Fruit fly (Drosophila melanogaster) whole organism, embryonic: ENCODE results near the gene CG5326.

Experiments used
- CG10979 ChIP-seq: fragments of 200-800 bp; sonication (Bioruptor generic); optimal IDR thresholded peaks from 2 replicates; lab custom pipeline; 2018; ENCODE audit warnings: missing biosample characterization, mild to moderate bottlenecking, missing genetic modification characterization, moderate library complexity
- CG11696 ChIP-seq: fragments of 200-800 bp; sonication (Bioruptor generic); IDR thresholded peaks from 2 replicates; pipeline ENCODE4 v1.3.6; 2022; ENCODE audit warnings: missing biosample characterization, missing genetic modification characterization
- CG12155 ChIP-seq: fragments of 200-800 bp; sonication (Bioruptor generic); optimal IDR thresholded peaks from 3 replicates; lab custom pipeline; 2016; ENCODE audit warnings: missing biosample characterization, missing genetic modification characterization
- CG12391 ChIP-seq: fragments of 200-800 bp; sonication (Bioruptor generic); optimal IDR thresholded peaks from 3 replicates; lab custom pipeline; 2018; ENCODE audit warnings: missing biosample characterization, mild to moderate bottlenecking, missing genetic modification characterization, moderate library complexity
- CG13424 ChIP-seq: fragments of 200-800 bp; sonication (Bioruptor generic); optimal IDR thresholded peaks from 2 replicates; lab custom pipeline; 2019; ENCODE audit warnings: missing biosample characterization, mild to moderate bottlenecking, missing genetic modification characterization, moderate library complexity
- CG13775 ChIP-seq: fragments of 200-800 bp; sonication (Bioruptor generic); optimal IDR thresholded peaks from 3 replicates; lab custom pipeline; 2017; ENCODE audit warnings: missing biosample characterization, mild to moderate bottlenecking, missing genetic modification characterization
- CG2202 ChIP-seq: fragments of 200-800 bp; sonication (Bioruptor generic); optimal IDR thresholded peaks from 2 replicates; lab custom pipeline; 2018; ENCODE audit warnings: missing biosample characterization, mild to moderate bottlenecking, missing genetic modification characterization
- CG30403 ChIP-seq: fragments of 200-800 bp; sonication (Bioruptor generic); optimal IDR thresholded peaks from 3 replicates; lab custom pipeline; 2016; ENCODE audit warnings: missing biosample characterization, missing genetic modification characterization
- CG3065 ChIP-seq: fragments of 200-800 bp; sonication (Bioruptor generic); optimal IDR thresholded peaks from 2 replicates; lab custom pipeline; 2016; ENCODE audit warnings: missing biosample characterization, missing genetic modification characterization
- CG42726 ChIP-seq: fragments of 200-800 bp; sonication (Bioruptor generic); IDR thresholded peaks from 2 replicates; pipeline ENCODE4 v1.3.6; 2022; ENCODE audit warnings: missing biosample characterization, missing genetic modification characterization; ENCODE audit not compliant: partially characterized antibody
- CG4328 ChIP-seq: fragments of 200-800 bp; sonication (Bioruptor generic); optimal IDR thresholded peaks from 3 replicates; lab custom pipeline; 2017; ENCODE audit warnings: missing biosample characterization, missing genetic modification reagents, missing genetic modification characterization
- CG4707 ChIP-seq: fragments of 200-800 bp; sonication (Bioruptor generic); optimal IDR thresholded peaks from 2 replicates; lab custom pipeline; 2018; ENCODE audit warnings: missing biosample characterization, mild to moderate bottlenecking, missing genetic modification characterization, moderate library complexity
- CG5245 ChIP-seq: fragments of 200-800 bp; sonication (Bioruptor generic); optimal IDR thresholded peaks from 3 replicates; lab custom pipeline; 2016; ENCODE audit warnings: missing biosample characterization, missing genetic modification characterization
- CG6689 ChIP-seq: fragments of 200-800 bp; sonication (Bioruptor generic); IDR thresholded peaks from 2 replicates; pipeline ENCODE4 v1.3.6; 2022; ENCODE audit warnings: missing biosample characterization, missing genetic modification characterization
- CG7357 ChIP-seq: fragments of 200-800 bp; sonication (Bioruptor generic); IDR thresholded peaks from 3 replicates; pipeline ENCODE4 v1.3.6; 2022; ENCODE audit warnings: missing biosample characterization, missing genetic modification characterization
- CG7372 ChIP-seq: fragments of 200-800 bp; sonication (Bioruptor generic); IDR thresholded peaks from 2 replicates; pipeline ENCODE4 v1.3.6; 2022; ENCODE audit warnings: missing biosample characterization, missing genetic modification characterization
- CG7963 ChIP-seq: fragments of 200-800 bp; sonication (Bioruptor generic); IDR thresholded peaks from 3 replicates; pipeline ENCODE4 v1.3.6; 2022; ENCODE audit warnings: missing biosample characterization, missing genetic modification characterization; ENCODE audit not compliant: partially characterized antibody
- CG8944 ChIP-seq: fragments of 200-800 bp; sonication (Bioruptor generic); optimal IDR thresholded peaks from 3 replicates; lab custom pipeline; 2016; ENCODE audit warnings: missing biosample characterization, missing genetic modification characterization
- CG9932 ChIP-seq: fragments of 200-800 bp; sonication (Bioruptor generic); IDR thresholded peaks from 2 replicates; pipeline ENCODE4 v1.3.6; 2022; ENCODE audit warnings: missing biosample characterization, missing genetic modification characterization
- CTCF ChIP-seq: fragments of 200-800 bp; sonication (Bioruptor generic); optimal IDR thresholded peaks from 2 replicates; lab custom pipeline; 2017; ENCODE audit warnings: missing biosample characterization, mild to moderate bottlenecking, missing genetic modification characterization, moderate library complexity
- D ChIP-seq, 2 experiments: fragments of 200-800 bp in 1 of 2; fragments of >200 bp in 1 of 2; sonication (Bioruptor generic) in 1 of 2; optimal IDR thresholded peaks; 2 replicates in 1 of 2; 3 replicates in 1 of 2; lab custom pipeline; 2017; ENCODE audit warnings: mild to moderate bottlenecking in 1 of 2, missing biosample characterization in 1 of 2, missing genetic modification characterization in 1 of 2, missing genetic modification reagents in 1 of 2
- Fer2 ChIP-seq: fragments of 200-800 bp; sonication (Bioruptor generic); optimal IDR thresholded peaks from 2 replicates; lab custom pipeline; 2018; ENCODE audit warnings: missing biosample characterization, mild to moderate bottlenecking, missing genetic modification characterization, moderate library complexity
- Hmr ChIP-seq: fragments of 200-800 bp; sonication (Bioruptor generic); optimal IDR thresholded peaks from 3 replicates; lab custom pipeline; 2017; ENCODE audit warnings: mild to moderate bottlenecking, missing biosample characterization, missing genetic modification reagents, missing genetic modification characterization
- Hr51 ChIP-seq, 2 experiments: fragments of 200-800 bp; sonication (Bioruptor generic); optimal IDR thresholded peaks; 2 replicates in 1 of 2; 3 replicates in 1 of 2; lab custom pipeline; 2016 to 2018; ENCODE audit warnings: missing biosample characterization in 2 of 2, missing genetic modification characterization in 2 of 2, mild to moderate bottlenecking in 1 of 2, moderate library complexity in 1 of 2
- Neu2 ChIP-seq: fragments of 200-800 bp; sonication (Bioruptor generic); optimal IDR thresholded peaks from 3 replicates; lab custom pipeline; 2016; ENCODE audit warnings: missing biosample characterization, missing genetic modification characterization, borderline replicate concordance
- Opbp ChIP-seq: fragments of 200-800 bp; sonication (Bioruptor generic); IDR thresholded peaks from 3 replicates; pipeline ENCODE4 v1.3.6; 2022; ENCODE audit warnings: missing biosample characterization, missing genetic modification characterization; ENCODE audit not compliant: partially characterized antibody
- Optix ChIP-seq: fragments of 200-800 bp; sonication (Bioruptor generic); IDR thresholded peaks from 3 replicates; pipeline ENCODE4 v1.3.6; 2022; ENCODE audit warnings: missing biosample characterization, missing genetic modification characterization
- Ssrp ChIP-seq: fragments of 200-800 bp; sonication (Bioruptor generic); optimal IDR thresholded peaks from 2 replicates; lab custom pipeline; 2018; ENCODE audit warnings: missing biosample characterization, mild to moderate bottlenecking, missing genetic modification characterization, moderate library complexity
- Tbp ChIP-seq: fragments of >200 bp; optimal IDR thresholded peaks from 2 replicates; lab custom pipeline; 2018; ENCODE audit warnings: missing biosample characterization, missing genetic modification characterization
- Vsx1 ChIP-seq: fragments of 200-800 bp; sonication (Bioruptor generic); optimal IDR thresholded peaks from 2 replicates; lab custom pipeline; 2017; ENCODE audit warnings: missing biosample characterization, mild to moderate bottlenecking, missing genetic modification characterization, missing genetic modification reagents
- abd-A ChIP-seq: fragments of 200-800 bp; sonication (Bioruptor generic); optimal IDR thresholded peaks from 3 replicates; lab custom pipeline; 2019; ENCODE audit warnings: missing biosample characterization, mild to moderate bottlenecking, missing genetic modification characterization, moderate library complexity
- ato ChIP-seq: fragments of 200-800 bp; sonication (Bioruptor generic); IDR thresholded peaks from 2 replicates; pipeline ENCODE4 v1.3.6; 2022; ENCODE audit warnings: missing biosample characterization, missing genetic modification characterization; ENCODE audit not compliant: partially characterized antibody
- dm ChIP-seq: fragments of 200-800 bp; sonication (Bioruptor generic); optimal IDR thresholded peaks from 3 replicates; lab custom pipeline; 2016; ENCODE audit warnings: missing biosample characterization, missing genetic modification characterization
- dpn ChIP-seq, 2 experiments: fragments of 200-800 bp; sonication (Bioruptor generic); optimal IDR thresholded peaks; 3 replicates each; lab custom pipeline; 2016; ENCODE audit warnings: missing biosample characterization in 2 of 2, missing genetic modification characterization in 2 of 2
- en ChIP-seq: fragments of 200-800 bp; sonication (Bioruptor generic); optimal IDR thresholded peaks from 2 replicates; lab custom pipeline; 2016; ENCODE audit warnings: missing biosample characterization, missing genetic modification characterization
- gcm ChIP-seq: fragments of 200-800 bp; sonication (Bioruptor generic); optimal IDR thresholded peaks from 2 replicates; lab custom pipeline; 2019; ENCODE audit warnings: missing biosample characterization, mild to moderate bottlenecking, missing genetic modification characterization, moderate library complexity
- lov ChIP-seq, 2 experiments: fragments of 200-800 bp in 1 of 2; fragments of >200 bp in 1 of 2; sonication (Bioruptor generic) in 1 of 2; IDR thresholded peaks in 1 of 2; optimal IDR thresholded peaks in 1 of 2; 2 replicates in 1 of 2; 3 replicates in 1 of 2; pipeline versions ENCODE4 v1.3.6 to Lab custom; 2017 to 2022; ENCODE audit warnings: missing biosample characterization in 1 of 2, missing genetic modification characterization in 1 of 2
- luna ChIP-seq: fragments of 200-800 bp; sonication (Bioruptor generic); optimal IDR thresholded peaks from 2 replicates; lab custom pipeline; 2016; ENCODE audit warnings: missing biosample characterization, missing genetic modification characterization
- maf-S ChIP-seq: fragments of 200-800 bp; sonication (Bioruptor generic); optimal IDR thresholded peaks from 2 replicates; lab custom pipeline; 2016; ENCODE audit warnings: missing biosample characterization, missing genetic modification characterization
- mirr ChIP-seq: fragments of 200-800 bp; sonication (Bioruptor generic); optimal IDR thresholded peaks from 3 replicates; lab custom pipeline; 2018; ENCODE audit warnings: missing biosample characterization, mild to moderate bottlenecking, missing genetic modification characterization
- odd ChIP-seq: fragments of 200-800 bp; sonication (Bioruptor generic); optimal IDR thresholded peaks from 2 replicates; lab custom pipeline; 2017; ENCODE audit warnings: missing biosample characterization, mild to moderate bottlenecking, missing genetic modification characterization
- otp ChIP-seq: fragments of 200-800 bp; sonication (Bioruptor generic); IDR thresholded peaks from 3 replicates; pipeline ENCODE4, ENCODE4 v1.3.6; 2022; ENCODE audit warnings: missing biosample characterization, missing genetic modification characterization
- pros ChIP-seq: fragments of 200-800 bp; sonication (Bioruptor generic); optimal IDR thresholded peaks from 3 replicates; lab custom pipeline; 2019; ENCODE audit warnings: missing biosample characterization, mild to moderate bottlenecking, missing genetic modification characterization, moderate library complexity
- row ChIP-seq: fragments of 200-800 bp; sonication (Bioruptor generic); IDR thresholded peaks from 3 replicates; pipeline ENCODE4 v1.3.6; 2022; ENCODE audit warnings: missing biosample characterization, missing genetic modification characterization
- ssp ChIP-seq: fragments of 200-800 bp; sonication (Bioruptor generic); IDR thresholded peaks from 2 replicates; pipeline ENCODE4 v1.3.6; 2022; ENCODE audit warnings: missing biosample characterization, missing genetic modification characterization
- wdn ChIP-seq: fragments of 200-800 bp; sonication (Bioruptor generic); IDR thresholded peaks from 2 replicates; pipeline ENCODE4 v1.3.6; 2022; ENCODE audit warnings: missing biosample characterization, missing genetic modification characterization
- wor ChIP-seq: fragments of 200-800 bp; sonication (Bioruptor generic); IDR thresholded peaks from 2 replicates; pipeline ENCODE4 v1.3.6; 2022; ENCODE audit warnings: missing biosample characterization, missing genetic modification characterization
- zen ChIP-seq: fragments of 200-800 bp; sonication (Bioruptor generic); optimal IDR thresholded peaks from 3 replicates; lab custom pipeline; 2018; ENCODE audit warnings: missing biosample characterization, mild to moderate bottlenecking, missing genetic modification characterization, moderate library complexity
- zf30C ChIP-seq: fragments of 200-800 bp; sonication (Bioruptor generic); optimal IDR thresholded peaks from 3 replicates; lab custom pipeline; 2018; ENCODE audit warnings: missing biosample characterization, mild to moderate bottlenecking, missing genetic modification characterization

The CG5326 gene

dm6 chr3R:22542773-22543411 lies 3.2 kb upstream of the CG5326 start (continued):
- no peak for TF ChIP-seq gcm
- TF ChIP-seq abd-A (tag; lab: Kevin White, UChicago): no peak
- no peak for TF ChIP-seq luna
- no peak for TF ChIP-seq otp (GFP tag; lab: Robert Waterston, UW)
- TF ChIP-seq CG11696: no peak
- TF ChIP-seq CG3065: no peak
- TF ChIP-seq mirr: no peak
- TF ChIP-seq CG8944: no peak
- TF ChIP-seq ssp: no peak
- TF ChIP-seq CG7372 (GFP tag; lab: Robert Waterston, UW): no peak
- no peak for TF ChIP-seq Vsx1 (GFP tag; lab: Kevin White, UChicago)
- peak; percentile 63 for TF ChIP-seq row (GFP tag; lab: Robert Waterston, UW)
- peak in 1 of 2 experiments; percentile 22 for TF ChIP-seq dpn (GFP tag; optimal IDR thresholded peaks at IDR 0.05; lab: Kevin White, UChicago)
- no peak for TF ChIP-seq Neu2 (GFP tag; lab: Kevin White, UChicago)
- TF ChIP-seq CG9932 (GFP tag; lab: Robert Waterston, UW): no peak
- 0 out of 3 replicates have a peak, but pooled peaks have one; percentile 23 for TF ChIP-seq CG7357 (GFP tag; lab: Robert Waterston, UW)
- no peak for TF ChIP-seq Fer2
- TF ChIP-seq Tbp (GFP tag; lab: Kevin White, UChicago): no peak
- TF ChIP-seq CG13775 (GFP tag; lab: Kevin White, UChicago): no peak
- no peak for TF ChIP-seq zen (tag; lab: Kevin White, UChicago)
- no peak for TF ChIP-seq zf30C (GFP tag; lab: Kevin White, UChicago)
- TF ChIP-seq CG42726 (GFP tag; lab: Robert Waterston, UW): no peak
- peak in 1 of 2 experiments; percentile 46 for TF ChIP-seq Hr51 (GFP tag; optimal IDR thresholded peaks at IDR 0.05; lab: Kevin White, UChicago)
- TF ChIP-seq CG12155 (GFP tag; lab: Kevin White, UChicago): no peak
- TF ChIP-seq CG5245: no peak
- no peak for TF ChIP-seq lov (optimal IDR thresholded peaks at IDR 0.05; lab: Kevin White, UChicago)
- no peak for TF ChIP-seq lov (GFP tag; IDR thresholded peaks at IDR 0.05; lab: Robert Waterston, UW)
- TF ChIP-seq ato (GFP tag; lab: Robert Waterston, UW): no peak
- TF ChIP-seq CG30403 (GFP tag; lab: Kevin White, UChicago): no peak
- TF ChIP-seq maf-S (GFP tag; lab: Kevin White, UChicago): no peak
- peak; percentile 8 for TF ChIP-seq CG13424 (tag; lab: Kevin White, UChicago)
- TF ChIP-seq CG4707 (GFP tag; lab: Kevin White, UChicago): no peak
- no peak for TF ChIP-seq CG7963
- no peak for TF ChIP-seq CG4328 (GFP tag; lab: Kevin White, UChicago)
- no peak for TF ChIP-seq Ssrp (tag; lab: Kevin White, UChicago)
- no peak for TF ChIP-seq CTCF (GFP tag; lab: Kevin White, UChicago)
- no peak for TF ChIP-seq D (optimal IDR thresholded peaks at IDR 0.05; lab: Kevin White, UChicago)
- TF ChIP-seq D (GFP tag; optimal IDR thresholded peaks at IDR 0.05; lab: Kevin White, UChicago): no peak
- no peak for TF ChIP-seq dm
- no peak for TF ChIP-seq CG2202 (tag; lab: Kevin White, UChicago)
- no peak for TF ChIP-seq CG6689 (GFP tag; lab: Robert Waterston, UW)
- TF ChIP-seq pros: no peak
- TF ChIP-seq odd (GFP tag; lab: Kevin White, UChicago): no peak
- no peak for TF ChIP-seq Opbp (GFP tag; lab: Robert Waterston, UW)
- no peak for TF ChIP-seq CG12391
- TF ChIP-seq wdn (GFP tag; lab: Robert Waterston, UW): no peak
- TF ChIP-seq CG10979 (tag; lab: Kevin White, UChicago): no peak
- TF ChIP-seq en (GFP tag; lab: Kevin White, UChicago): no peak
- TF ChIP-seq Optix: no peak
- no peak for TF ChIP-seq wor (GFP tag; lab: Robert Waterston, UW)
- TF ChIP-seq Hmr: no peak
